Fruit fly (Drosophila melanogaster) whole organism: ENCODE measurements around the gene Apc.

ENCODE experiments used
- CG8478 ChIP-seq: fragments of >200 bp; optimal IDR thresholded peaks from 2 replicates; lab custom pipeline; 2018; ENCODE audit warnings: inconsistent platforms
- pan ChIP-seq: fragments of >200 bp; optimal IDR thresholded peaks from 2 replicates; lab custom pipeline; 2017

DNA sequence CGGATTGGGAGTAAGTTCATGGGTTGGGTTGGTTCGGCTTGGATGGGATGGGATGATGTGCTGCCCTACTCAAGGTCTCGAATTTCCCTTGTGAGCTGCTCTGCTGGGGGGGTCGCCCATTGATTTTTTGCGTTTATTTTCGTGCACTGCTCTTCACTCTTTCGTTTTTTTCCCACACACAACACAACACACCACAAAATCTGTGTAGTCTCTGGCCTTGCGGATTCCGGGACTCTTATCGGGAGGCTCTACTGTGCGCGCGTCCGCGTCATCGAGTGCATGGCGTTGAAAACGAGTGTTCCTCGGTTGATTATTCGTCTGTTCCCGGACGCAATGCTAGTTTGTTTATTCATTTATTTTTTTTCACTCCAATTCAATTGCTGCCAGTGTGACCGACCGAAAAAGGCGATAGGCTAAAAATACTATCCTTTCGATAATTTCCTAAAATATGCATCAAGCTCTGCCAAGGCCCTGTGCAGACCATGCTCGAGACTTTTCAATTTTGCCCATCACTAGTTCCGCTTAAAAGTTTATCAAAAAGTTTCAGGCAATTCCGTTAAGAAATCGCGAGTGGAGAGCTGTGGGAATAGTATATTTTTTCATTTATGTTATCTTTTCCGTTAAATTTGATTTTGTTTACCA lies 12.8 kb downstream of the Apc start, which contains the start of gene WASp:
- TF ChIP-seq CG8478 (lab: Kevin White, UChicago): no peak
- TF ChIP-seq pan (lab: Kevin White, UChicago): no peak
